Fruit fly (Drosophila melanogaster) whole organism, embryonic: ENCODE measurements around the gene Hex-t2.

Experiments used
- Aef1 ChIP-seq: fragments of 200-800 bp; sonication (Bioruptor generic); IDR thresholded peaks from 3 replicates; pipeline ENCODE4 v1.3.6; 2022; ENCODE audit warnings: missing biosample characterization, missing genetic modification characterization
- Atf6 ChIP-seq: fragments of 200-800 bp; sonication (Bioruptor generic); IDR thresholded peaks from 2 replicates; pipeline ENCODE4 v1.3.6; 2022; ENCODE audit warnings: missing biosample characterization, missing genetic modification characterization
- Awh ChIP-seq: fragments of 200-800 bp; sonication (Bioruptor generic); IDR thresholded peaks from 2 replicates; pipeline ENCODE4, ENCODE4 v1.3.6; 2022; ENCODE audit warnings: missing biosample characterization, missing genetic modification characterization
- Blimp-1 ChIP-seq: fragments of 200-800 bp; sonication (Bioruptor generic); optimal IDR thresholded peaks from 3 replicates; lab custom pipeline; 2018; ENCODE audit warnings: missing biosample characterization, missing genetic modification characterization, mild to moderate bottlenecking, moderate library complexity, missing genetic modification reagents
- CG10267 ChIP-seq: fragments of 200-800 bp; sonication (Bioruptor generic); optimal IDR thresholded peaks from 2 replicates; lab custom pipeline; 2018; ENCODE audit warnings: missing biosample characterization, mild to moderate bottlenecking, missing genetic modification characterization, moderate library complexity
- CG10543 ChIP-seq: fragments of 200-800 bp; sonication (Bioruptor generic); optimal IDR thresholded peaks from 3 replicates; lab custom pipeline; 2017; ENCODE audit warnings: missing biosample characterization, mild to moderate bottlenecking, missing genetic modification characterization, moderate library complexity
- CG10959 ChIP-seq: fragments of 200-800 bp; sonication (Bioruptor generic); IDR thresholded peaks from 2 replicates; pipeline ENCODE4 v1.3.6; 2022; ENCODE audit warnings: missing biosample characterization, missing genetic modification characterization
- CG11398 ChIP-seq: fragments of 200-800 bp; sonication (Bioruptor generic); optimal IDR thresholded peaks from 2 replicates; lab custom pipeline; 2016; ENCODE audit warnings: missing biosample characterization, missing genetic modification characterization
- CG11695 ChIP-seq: fragments of 200-800 bp; sonication (Bioruptor generic); IDR thresholded peaks from 3 replicates; pipeline ENCODE4 v1.3.6; 2022; ENCODE audit warnings: missing biosample characterization, missing genetic modification characterization
- CG12236 ChIP-seq: fragments of 200-800 bp; sonication (Bioruptor generic); optimal IDR thresholded peaks from 2 replicates; lab custom pipeline; 2016; ENCODE audit warnings: missing biosample characterization, missing genetic modification characterization
- CG13287 ChIP-seq: fragments of 200-800 bp; sonication (Bioruptor generic); IDR thresholded peaks from 2 replicates; pipeline ENCODE4 v1.3.6; 2022; ENCODE audit warnings: missing biosample characterization, missing genetic modification characterization; ENCODE audit not compliant: partially characterized antibody
- CG13424 ChIP-seq: fragments of 200-800 bp; sonication (Bioruptor generic); optimal IDR thresholded peaks from 2 replicates; lab custom pipeline; 2019; ENCODE audit warnings: missing biosample characterization, mild to moderate bottlenecking, missing genetic modification characterization, moderate library complexity
- CG13775 ChIP-seq: fragments of 200-800 bp; sonication (Bioruptor generic); optimal IDR thresholded peaks from 3 replicates; lab custom pipeline; 2017; ENCODE audit warnings: missing biosample characterization, mild to moderate bottlenecking, missing genetic modification characterization
- CG15073 ChIP-seq: fragments of 200-800 bp; sonication (Bioruptor generic); optimal IDR thresholded peaks from 2 replicates; lab custom pipeline; 2016; ENCODE audit warnings: missing biosample characterization, missing genetic modification characterization
- CG2199 ChIP-seq: fragments of 200-800 bp; sonication (Bioruptor generic); IDR thresholded peaks from 3 replicates; pipeline ENCODE4 v1.3.6; 2022; ENCODE audit warnings: missing biosample characterization, missing genetic modification characterization
- CG30403 ChIP-seq: fragments of 200-800 bp; sonication (Bioruptor generic); optimal IDR thresholded peaks from 3 replicates; lab custom pipeline; 2016; ENCODE audit warnings: missing biosample characterization, missing genetic modification characterization
- CG32767 ChIP-seq: fragments of 200-800 bp; sonication (Bioruptor generic); IDR thresholded peaks from 2 replicates; pipeline ENCODE4 v1.3.6; 2022; ENCODE audit warnings: missing biosample characterization, missing genetic modification characterization
- CG3281 ChIP-seq: fragments of 200-800 bp; sonication (Bioruptor generic); optimal IDR thresholded peaks from 3 replicates; lab custom pipeline; 2017; ENCODE audit warnings: missing biosample characterization, mild to moderate bottlenecking, missing genetic modification characterization
- CG34376 ChIP-seq: fragments of 200-800 bp; sonication (Bioruptor generic); optimal IDR thresholded peaks from 2 replicates; lab custom pipeline; 2018; ENCODE audit warnings: missing biosample characterization, mild to moderate bottlenecking, missing genetic modification characterization
- CG34422 ChIP-seq: fragments of 200-800 bp; sonication (Bioruptor generic); IDR thresholded peaks from 3 replicates; pipeline ENCODE4 v1.3.6; 2022; ENCODE audit warnings: missing biosample characterization, missing genetic modification characterization
- CG6254 ChIP-seq: fragments of 200-800 bp; sonication (Bioruptor generic); optimal IDR thresholded peaks from 3 replicates; lab custom pipeline; 2017; ENCODE audit warnings: mild to moderate bottlenecking, missing biosample characterization, missing genetic modification reagents, missing genetic modification characterization
- CG6813 ChIP-seq: fragments of 200-800 bp; sonication (Bioruptor generic); optimal IDR thresholded peaks from 2 replicates; lab custom pipeline; 2017; ENCODE audit warnings: missing biosample characterization, missing genetic modification characterization, mild to moderate bottlenecking, moderate library complexity, missing genetic modification reagents
- CG7839 ChIP-seq: fragments of 200-800 bp; sonication (Bioruptor generic); optimal IDR thresholded peaks from 3 replicates; lab custom pipeline; 2018; ENCODE audit warnings: missing biosample characterization, mild to moderate bottlenecking, missing genetic modification characterization, moderate library complexity
- CG8388 ChIP-seq: fragments of 200-800 bp; sonication (Bioruptor generic); optimal IDR thresholded peaks from 2 replicates; lab custom pipeline; 2019; ENCODE audit warnings: missing biosample characterization, mild to moderate bottlenecking, missing genetic modification characterization, moderate library complexity
- CG9932 ChIP-seq: fragments of 200-800 bp; sonication (Bioruptor generic); IDR thresholded peaks from 2 replicates; pipeline ENCODE4 v1.3.6; 2022; ENCODE audit warnings: missing biosample characterization, missing genetic modification characterization
- CrebB ChIP-seq: fragments of 200-800 bp; sonication (Bioruptor generic); optimal IDR thresholded peaks from 3 replicates; lab custom pipeline; 2018; ENCODE audit warnings: missing biosample characterization, mild to moderate bottlenecking, missing genetic modification characterization
- E2f2 ChIP-seq: fragments of 200-800 bp; sonication (Bioruptor generic); IDR thresholded peaks from 2 replicates; pipeline ENCODE4 v1.3.6; 2022; ENCODE audit warnings: missing biosample characterization, missing genetic modification characterization
- Eip74EF ChIP-seq, 2 experiments: fragments of 200-800 bp in 1 of 2; fragments of >200 bp in 1 of 2; sonication (Bioruptor generic) in 1 of 2; optimal IDR thresholded peaks; 2 replicates each; lab custom pipeline; 2017 to 2019; ENCODE audit warnings: missing biosample characterization in 2 of 2, missing genetic modification characterization in 2 of 2, mild to moderate bottlenecking in 1 of 2, moderate library complexity in 1 of 2
- NK7.1 ChIP-seq: fragments of 200-800 bp; sonication (Bioruptor generic); optimal IDR thresholded peaks from 3 replicates; lab custom pipeline; 2016; ENCODE audit warnings: missing biosample characterization, missing genetic modification characterization
- Nf-YC ChIP-seq: fragments of 200-800 bp; optimal IDR thresholded peaks from 3 replicates; lab custom pipeline; 2019; ENCODE audit warnings: missing biosample characterization, mild to moderate bottlenecking, missing genetic modification characterization, moderate library complexity
- Oli ChIP-seq: fragments of 200-800 bp; sonication (Bioruptor generic); optimal IDR thresholded peaks from 2 replicates; lab custom pipeline; 2018; ENCODE audit warnings: missing biosample characterization, mild to moderate bottlenecking, missing genetic modification characterization, moderate library complexity
- Trl ChIP-seq, 3 experiments: fragments of >200 bp in 2 of 3; fragments of 200-800 bp in 1 of 3; sonication (Bioruptor generic) in 1 of 3; optimal IDR thresholded peaks; 2 replicates in 1 of 3; 3 replicates in 2 of 3; lab custom pipeline; 2016 to 2017; ENCODE audit warnings: missing biosample characterization in 1 of 3, missing genetic modification characterization in 1 of 3
- Xbp1 ChIP-seq: fragments of 200-800 bp; sonication (Bioruptor generic); optimal IDR thresholded peaks from 3 replicates; lab custom pipeline; 2016; ENCODE audit warnings: missing biosample characterization, mild to moderate bottlenecking, missing genetic modification characterization
- amos ChIP-seq: fragments of 200-800 bp; sonication (Bioruptor generic); IDR thresholded peaks from 2 replicates; pipeline ENCODE4 v1.3.6; 2022; ENCODE audit warnings: missing biosample characterization, missing genetic modification characterization; ENCODE audit not compliant: partially characterized antibody
- ato ChIP-seq: fragments of 200-800 bp; sonication (Bioruptor generic); IDR thresholded peaks from 2 replicates; pipeline ENCODE4 v1.3.6; 2022; ENCODE audit warnings: missing biosample characterization, missing genetic modification characterization; ENCODE audit not compliant: partially characterized antibody
- bab2 ChIP-seq: fragments of 200-800 bp; sonication (Bioruptor generic); optimal IDR thresholded peaks from 2 replicates; lab custom pipeline; 2016; ENCODE audit warnings: missing biosample characterization, missing genetic modification characterization
- cg ChIP-seq: fragments of 200-800 bp; sonication (Bioruptor generic); optimal IDR thresholded peaks from 3 replicates; lab custom pipeline; 2019; ENCODE audit warnings: missing biosample characterization, mild to moderate bottlenecking, missing genetic modification characterization, moderate library complexity
- dpn ChIP-seq, 2 experiments: fragments of 200-800 bp; sonication (Bioruptor generic); optimal IDR thresholded peaks; 3 replicates each; lab custom pipeline; 2016; ENCODE audit warnings: missing biosample characterization in 2 of 2, missing genetic modification characterization in 2 of 2
- fd102C ChIP-seq: fragments of 200-800 bp; sonication (Bioruptor generic); optimal IDR thresholded peaks from 2 replicates; lab custom pipeline; 2018; ENCODE audit warnings: missing biosample characterization, mild to moderate bottlenecking, missing genetic modification characterization, moderate library complexity
- grn ChIP-seq: fragments of 200-800 bp; sonication (Bioruptor generic); optimal IDR thresholded peaks from 3 replicates; lab custom pipeline; 2017; ENCODE audit warnings: missing biosample characterization, missing genetic modification characterization
- hth ChIP-seq: fragments of >200 bp; optimal IDR thresholded peaks from 2 replicates; lab custom pipeline; 2017; ENCODE audit warnings: inconsistent platforms
- ind ChIP-seq: fragments of 200-800 bp; sonication (Bioruptor generic); optimal IDR thresholded peaks from 3 replicates; lab custom pipeline; 2016; ENCODE audit warnings: missing biosample characterization, missing genetic modification characterization
- jumu ChIP-seq: fragments of 200-800 bp; sonication (Bioruptor generic); optimal IDR thresholded peaks from 3 replicates; lab custom pipeline; 2016; ENCODE audit warnings: missing biosample characterization, missing genetic modification characterization
- lilli ChIP-seq: fragments of 200-800 bp; sonication (Bioruptor generic); optimal IDR thresholded peaks from 3 replicates; lab custom pipeline; 2016; ENCODE audit warnings: missing biosample characterization, missing genetic modification characterization
- slou ChIP-seq: fragments of 200-800 bp; sonication (Bioruptor generic); optimal IDR thresholded peaks from 3 replicates; lab custom pipeline; 2016; ENCODE audit warnings: missing biosample characterization, missing genetic modification characterization
- stc ChIP-seq: fragments of 200-800 bp; sonication (Bioruptor generic); IDR thresholded peaks from 2 replicates; pipeline ENCODE4 v1.3.6; 2022; ENCODE audit warnings: missing biosample characterization, missing genetic modification characterization
- unpg ChIP-seq: fragments of 200-800 bp; sonication (Bioruptor generic); optimal IDR thresholded peaks from 3 replicates; lab custom pipeline; 2018; ENCODE audit warnings: missing biosample characterization, mild to moderate bottlenecking, missing genetic modification characterization, moderate library complexity
- usp ChIP-seq: fragments of >200 bp; optimal IDR thresholded peaks from 2 replicates; lab custom pipeline; 2017; ENCODE audit warnings: missing biosample characterization, missing genetic modification characterization
- vfl ChIP-seq: fragments of 200-800 bp; sonication (Bioruptor generic); optimal IDR thresholded peaks from 2 replicates; lab custom pipeline; 2016; ENCODE audit warnings: missing biosample characterization, missing genetic modification characterization

The Hex-t2 gene

dm6 chr3R:26440455-26441196, 9.8 kb upstream of the Hex-t2 start, which contains the start of gene tx (continued):
- TF ChIP-seq dpn (GFP tag; optimal IDR thresholded peaks at IDR 0.05; lab: Kevin White, UChicago) (no peak), fd102C (GFP tag; lab: Kevin White, UChicago) (no peak), grn (peak; percentile 51), bab2 (GFP tag; lab: Kevin White, UChicago) (no peak), NK7.1 (GFP tag; lab: Kevin White, UChicago) (no peak), CG6254 (GFP tag; lab: Kevin White, UChicago) (no peak), lilli (GFP tag; lab: Kevin White, UChicago) (no peak), stc (0 out of 2 replicates have a peak, but pooled peaks have one; percentile 14), CG2199 (peak; percentile 86), slou (no peak), Awh (peak; percentile 46; the same call in 1 of the 2 replicates), CG15073 (GFP tag; lab: Kevin White, UChicago) (no peak), Trl (optimal IDR thresholded peaks at IDR 0.05; lab: Kevin White, UChicago) (peak; percentile 48 to 61), Trl (GFP tag; optimal IDR thresholded peaks at IDR 0.05; lab: Kevin White, UChicago) (no peak), Nf-YC (tag; lab: Kevin White, UChicago) (peak; percentile 11), ato (no peak), CG30403 (GFP tag; lab: Kevin White, UChicago) (no peak), CG11695 (GFP tag; lab: Robert Waterston, UW) (no peak), CG10543 (GFP tag; lab: Kevin White, UChicago) (peak; percentile 63), CG12236 (no peak), CG13287 (GFP tag; lab: Robert Waterston, UW) (0 out of 2 replicates have a peak, but pooled peaks have one; percentile 20), CrebB (tag; lab: Kevin White, UChicago) (no peak), CG6813 (no peak), CG34376 (peak; percentile 27), Xbp1 (GFP tag; lab: Kevin White, UChicago) (no peak), Blimp-1 (GFP tag; lab: Kevin White, UChicago) (peak; percentile 70), Eip74EF (GFP tag; optimal IDR thresholded peaks at IDR 0.05; lab: Kevin White, UChicago) (no peak), CG10959 (no peak), CG7839 (tag; lab: Kevin White, UChicago) (no peak), Oli (tag; lab: Kevin White, UChicago) (no peak), usp (no peak), Atf6 (GFP tag; lab: Robert Waterston, UW) (no peak), CG34422 (GFP tag; lab: Robert Waterston, UW) (0 out of 3 replicates have a peak, but pooled peaks have one; percentile 36), E2f2 (GFP tag; lab: Robert Waterston, UW) (0 out of 2 replicates have a peak, but pooled peaks have one; percentile 20), cg (peak; percentile 32), amos (GFP tag; lab: Robert Waterston, UW) (peak; percentile 29; the same call in 1 of the 2 replicates), CG3281 (no peak), CG10267 (no peak), Aef1 (GFP tag; lab: Robert Waterston, UW) (no peak), CG13775 (GFP tag; lab: Kevin White, UChicago) (no peak), unpg (GFP tag; lab: Kevin White, UChicago) (no peak), CG13424 (tag; lab: Kevin White, UChicago) (no peak), ind (no peak), CG9932 (peak; percentile 40; the same call in 1 of the 2 replicates), jumu (GFP tag; lab: Kevin White, UChicago) (no peak), CG11398 (no peak), CG8388 (GFP tag; lab: Kevin White, UChicago) (no peak), vfl (GFP tag; lab: Kevin White, UChicago) (no peak), CG32767 (GFP tag; lab: Robert Waterston, UW) (peak; percentile 60), hth (no peak)
